Fruit fly (Drosophila melanogaster): ENCODE data around the gene chico.

- no peak for TF ChIP-seq h (GFP tag; optimal IDR thresholded peaks at IDR 0.05)
- TF ChIP-seq Dfd (GFP tag; optimal IDR thresholded peaks at IDR 0.05): no peak
- no peak for TF ChIP-seq Hr78 (GFP tag; optimal IDR thresholded peaks at IDR 0.05)
- no peak for TF ChIP-seq dmrt93B (GFP tag; optimal IDR thresholded peaks at IDR 0.05)
- TF ChIP-seq Jra (GFP tag; optimal IDR thresholded peaks at IDR 0.05): no peak
- no peak for TF ChIP-seq usp (GFP tag; optimal IDR thresholded peaks at IDR 0.05)
- TF ChIP-seq lola (GFP tag; optimal IDR thresholded peaks at IDR 0.05): no peak
- no peak for TF ChIP-seq Vsx2 (GFP tag; optimal IDR thresholded peaks at IDR 0.05; ENCODE audit: partially characterized antibody)
Observed at dm6 chr2L:10206633-10207162, 40.2 kb downstream of the chico start, which contains the start of gene Snx17.
